Worm (Caenorhabditis elegans) whole organism, late embryonic: ENCODE data around the gene hcp-1.

Source experiments
- C08G9.2 ChIP-seq: sonication (generic microtip); optimal IDR thresholded peaks from 2 replicates; lab custom pipeline; 2016; ENCODE audit warnings: mild to moderate bottlenecking, missing genetic modification characterization, moderate library complexity, missing compliant biosample characterization
- F13H6.1 ChIP-seq: sonication (generic microtip); optimal IDR thresholded peaks from 2 replicates; lab custom pipeline; 2016; ENCODE audit warnings: missing genetic modification characterization, missing compliant biosample characterization
- ama-1 ChIP-seq: fragments of 150-350 bp; optimal IDR thresholded peaks from 2 replicates; lab custom pipeline; 2014
- ceh-18 ChIP-seq: sonication (generic microtip); optimal IDR thresholded peaks from 2 replicates; lab custom pipeline; 2016; ENCODE audit warnings: missing genetic modification characterization, missing compliant biosample characterization
- ceh-2 ChIP-seq: sonication (generic microtip); optimal IDR thresholded peaks from 2 replicates; lab custom pipeline; 2016; ENCODE audit warnings: missing genotype, missing genetic modification characterization, missing compliant biosample characterization
- ceh-22 ChIP-seq: sonication (generic microtip); optimal IDR thresholded peaks from 2 replicates; lab custom pipeline; 2017; ENCODE audit warnings: missing biosample characterization, missing genetic modification characterization
- ceh-24 ChIP-seq: sonication (generic microtip); optimal IDR thresholded peaks from 2 replicates; lab custom pipeline; 2016; ENCODE audit warnings: mild to moderate bottlenecking, missing genetic modification characterization, missing compliant biosample characterization
- ceh-30 ChIP-seq: fragments of 150-350 bp; optimal IDR thresholded peaks from 2 replicates; lab custom pipeline; 2014; ENCODE audit warnings: missing biosample characterization, missing genetic modification characterization
- ceh-31 ChIP-seq: sonication (generic microtip); optimal IDR thresholded peaks from 2 replicates; lab custom pipeline; 2016; ENCODE audit warnings: missing genetic modification characterization, missing compliant biosample characterization
- ceh-48 ChIP-seq: sonication (generic microtip); optimal IDR thresholded peaks from 2 replicates; lab custom pipeline; 2016; ENCODE audit warnings: missing genetic modification characterization, inconsistent platforms, missing compliant biosample characterization
- ceh-6 ChIP-seq: fragments of 200-800 bp; sonication (Bioruptor generic); optimal IDR thresholded peaks from 2 replicates; lab custom pipeline; 2018; ENCODE audit warnings: mild to moderate bottlenecking, missing genetic modification characterization, missing compliant biosample characterization
- che-1 ChIP-seq: sonication (generic microtip); optimal IDR thresholded peaks from 2 replicates; lab custom pipeline; 2016; ENCODE audit warnings: mild to moderate bottlenecking, missing genetic modification characterization, missing compliant biosample characterization
- dve-1 ChIP-seq: sonication (generic microtip); optimal IDR thresholded peaks from 2 replicates; lab custom pipeline; 2017; ENCODE audit warnings: antibody characterized with exemption, mild to moderate bottlenecking, missing genetic modification characterization, missing compliant biosample characterization
- elt-2 ChIP-seq: sonication (generic microtip); optimal IDR thresholded peaks from 2 replicates; lab custom pipeline; 2016; ENCODE audit warnings: missing genetic modification reagents, missing genetic modification characterization, missing compliant biosample characterization
- ets-4 ChIP-seq: sonication (generic microtip); optimal IDR thresholded peaks from 2 replicates; lab custom pipeline; 2016; ENCODE audit warnings: missing genetic modification characterization, missing compliant biosample characterization
- eyg-1 ChIP-seq: sonication (generic microtip); optimal IDR thresholded peaks from 2 replicates; lab custom pipeline; 2016; ENCODE audit warnings: missing genotype, missing genetic modification characterization, missing compliant biosample characterization
- fax-1 ChIP-seq: sonication (generic microtip); optimal IDR thresholded peaks from 2 replicates; lab custom pipeline; 2016; ENCODE audit warnings: missing genotype, missing genetic modification characterization, missing compliant biosample characterization
- fkh-6 ChIP-seq: sonication (generic microtip); optimal IDR thresholded peaks from 2 replicates; lab custom pipeline; 2016; ENCODE audit warnings: missing genetic modification characterization, missing compliant biosample characterization
- gmeb-2 ChIP-seq: sonication (generic microtip); optimal IDR thresholded peaks from 2 replicates; lab custom pipeline; 2016; ENCODE audit warnings: missing genetic modification characterization, inconsistent platforms, missing compliant biosample characterization
- hlh-13 ChIP-seq: fragments of 200-800 bp; sonication (Bioruptor generic); optimal IDR thresholded peaks from 2 replicates; lab custom pipeline; 2018; ENCODE audit warnings: mild to moderate bottlenecking, missing genetic modification characterization, missing compliant biosample characterization
- hlh-30 ChIP-seq: sonication (generic microtip); optimal IDR thresholded peaks from 2 replicates; lab custom pipeline; 2017; ENCODE audit warnings: antibody characterized with exemption, missing genetic modification characterization, missing compliant biosample characterization; ENCODE audit not compliant: insufficient read depth
- hlh-6 ChIP-seq: sonication (generic microtip); optimal IDR thresholded peaks from 2 replicates; lab custom pipeline; 2016; ENCODE audit warnings: missing genotype, missing genetic modification characterization, missing compliant biosample characterization
- lim-6 ChIP-seq: sonication (generic microtip); optimal IDR thresholded peaks from 2 replicates; lab custom pipeline; 2016; ENCODE audit warnings: missing genetic modification characterization, missing compliant biosample characterization
- nhr-11 ChIP-seq: fragments of 150-350 bp; optimal IDR thresholded peaks from 2 replicates; lab custom pipeline; 2014; ENCODE audit warnings: missing biosample characterization, missing genetic modification characterization
- nhr-232 ChIP-seq: sonication (generic microtip); optimal IDR thresholded peaks from 2 replicates; lab custom pipeline; 2016; ENCODE audit warnings: missing genetic modification characterization, missing compliant biosample characterization
- npax-4 ChIP-seq: sonication (generic microtip); optimal IDR thresholded peaks from 2 replicates; lab custom pipeline; 2016; ENCODE audit warnings: missing genetic modification characterization, missing compliant biosample characterization
- pat-9 ChIP-seq: fragments of 200-800 bp; sonication (Bioruptor generic); optimal IDR thresholded peaks from 2 replicates; lab custom pipeline; 2018; ENCODE audit warnings: mild to moderate bottlenecking, missing genetic modification characterization, moderate library complexity, missing compliant biosample characterization
- pha-2 ChIP-seq: sonication (generic microtip); optimal IDR thresholded peaks from 2 replicates; lab custom pipeline; 2017; ENCODE audit warnings: mild to moderate bottlenecking, missing genetic modification characterization, missing compliant biosample characterization
- pha-4 ChIP-seq: fragments of 150-350 bp; optimal IDR thresholded peaks from 2 replicates; lab custom pipeline; 2018; ENCODE audit warnings: missing biosample characterization, missing genetic modification reagents, missing genetic modification characterization
- pqm-1 ChIP-seq: sonication (generic microtip); optimal IDR thresholded peaks from 2 replicates; lab custom pipeline; 2016; ENCODE audit warnings: missing genetic modification characterization, missing compliant biosample characterization
- sox-2 ChIP-seq: fragments of 200-800 bp; sonication (Bioruptor generic); IDR thresholded peaks from 2 replicates; pipeline ENCODE4 v1.3.6; 2022; ENCODE audit warnings: missing genetic modification reagents, missing genetic modification characterization, missing compliant biosample characterization
- sox-4 ChIP-seq: sonication (generic microtip); optimal IDR thresholded peaks from 2 replicates; lab custom pipeline; 2017; ENCODE audit warnings: mild to moderate bottlenecking, missing genetic modification characterization, inconsistent platforms, missing compliant biosample characterization
- syd-9 ChIP-seq: sonication (generic microtip); optimal IDR thresholded peaks from 2 replicates; lab custom pipeline; 2016; ENCODE audit warnings: mild to moderate bottlenecking, missing genetic modification characterization, moderate library complexity, missing compliant biosample characterization
- tbx-7 ChIP-seq: sonication (generic microtip); optimal IDR thresholded peaks from 2 replicates; lab custom pipeline; 2016; ENCODE audit warnings: missing genotype, missing genetic modification characterization, missing compliant biosample characterization
- unc-3 ChIP-seq, 2 experiments: fragments of 200-800 bp in 1 of 2; sonication (Bioruptor generic) in 1 of 2; sonication (generic microtip) in 1 of 2; conservative IDR thresholded peaks in 1 of 2; optimal IDR thresholded peaks in 1 of 2; 2 replicates each; pipeline versions ENCODE4 v1.3.6 to Lab custom; 2016 to 2022; ENCODE audit warnings: missing compliant biosample characterization in 2 of 2, missing genetic modification characterization in 2 of 2, missing genetic modification reagents in 1 of 2
- unc-55 ChIP-seq: sonication (generic microtip); optimal IDR thresholded peaks from 2 replicates; lab custom pipeline; 2017; ENCODE audit warnings: missing biosample characterization, missing genetic modification reagents, missing genetic modification characterization

hcp-1 gene

ce11 chrV:6626244-6626643 is 32.2 kb downstream of the hcp-1 start, which contains the start of gene ppt-1:
TSS of gene ppt-1 (minus strand) at chrV:6626344.
- TF ChIP-seq elt-2 (peak; percentile 33), lim-6 (tag; lab: Kevin White, UChicago) (no peak)

ce11 chrV:6630769-6631168 is 36.8 kb downstream of the hcp-1 start:
- TF ChIP-seq hlh-6 (tag; lab: Kevin White, UChicago) (no peak), fax-1 (tag; lab: Kevin White, UChicago) (no peak), ceh-6 (no peak), dve-1 (tag; lab: Kevin White, UChicago) (no peak), ceh-31 (tag; lab: Kevin White, UChicago) (no peak), che-1 (tag; lab: Kevin White, UChicago) (no peak), pha-4 (tag; lab: Kevin White, UChicago) (no peak), gmeb-2 (tag; lab: Kevin White, UChicago) (no peak), ceh-24 (no peak), sox-4 (tag; lab: Kevin White, UChicago) (no peak), pat-9 (tag; lab: Kevin White, UChicago) (no peak), sox-2 (GFP tag; lab: Robert Waterston, UW) (no peak)

- TF ChIP-seq ets-4 (tag; lab: Kevin White, UChicago) (no peak), hlh-30 (tag; lab: Kevin White, UChicago) (no peak), pha-4 (tag; lab: Kevin White, UChicago) (no peak), ceh-30 (tag; lab: Kevin White, UChicago) (no peak), nhr-232 (tag; lab: Kevin White, UChicago) (no peak), unc-3 (GFP tag; conservative IDR thresholded peaks at IDR 0.05; lab: Robert Waterston, UW) (no peak), unc-3 (tag; optimal IDR thresholded peaks at IDR 0.05; lab: Kevin White, UChicago) (no peak), ceh-22 (no peak), ama-1 (lab: Kevin White, UChicago) (no peak), nhr-11 (tag; lab: Kevin White, UChicago) (no peak), hlh-13 (GFP tag; lab: Kevin White, UChicago) (no peak), eyg-1 (tag; lab: Kevin White, UChicago) (no peak), elt-2 (no peak), gmeb-2 (tag; lab: Kevin White, UChicago) (no peak), ceh-18 (tag; lab: Kevin White, UChicago) (no peak), pha-2 (tag; lab: Kevin White, UChicago) (no peak), ceh-6 (no peak), unc-55 (GFP tag; lab: Kevin White, UChicago) (no peak), C08G9.2 (no peak), che-1 (tag; lab: Kevin White, UChicago) (no peak)
Observed at ce11 chrV:6631866-6632265, 37.9 kb downstream of the hcp-1 start.

- TF ChIP-seq ceh-2 (tag; lab: Kevin White, UChicago) (no peak), ceh-48 (tag; lab: Kevin White, UChicago) (no peak), tbx-7 (tag; lab: Kevin White, UChicago) (no peak), ceh-30 (tag; lab: Kevin White, UChicago) (no peak), F13H6.1 (tag; lab: Kevin White, UChicago) (no peak), syd-9 (tag; lab: Kevin White, UChicago) (no peak), fkh-6 (tag; lab: Kevin White, UChicago) (no peak), ets-4 (tag; lab: Kevin White, UChicago) (no peak), fax-1 (tag; lab: Kevin White, UChicago) (no peak), pqm-1 (tag; lab: Kevin White, UChicago) (no peak), nhr-11 (tag; lab: Kevin White, UChicago) (no peak), pha-4 (tag; lab: Kevin White, UChicago) (no peak), npax-4 (tag; lab: Kevin White, UChicago) (no peak)
Observed at ce11 chrV:6632925-6633324, 38.9 kb downstream of the hcp-1 start, which contains the start of gene scd-2. TSS of gene scd-2 (plus strand) at chrV:6633225.
